Worm (Caenorhabditis elegans) whole organism, mixed stage, embryonic: ENCODE data around the gene jun-1.
A peak's percentile ranks its signal among the peaks of the same experiment; 100 is the strongest.

ENCODE experiments used
- M03D4.4 ChIP-seq: sonication (generic microtip); optimal IDR thresholded peaks from 2 replicates; lab custom pipeline; 2017; ENCODE audit warnings: mild to moderate bottlenecking, missing genetic modification characterization, missing compliant biosample characterization
- bed-3 ChIP-seq: fragments of 200-800 bp; sonication (Bioruptor generic); optimal IDR thresholded peaks from 3 replicates; lab custom pipeline; 2018; ENCODE audit warnings: mild to moderate bottlenecking, missing genetic modification characterization, moderate library complexity, missing compliant biosample characterization
- blmp-1 ChIP-seq: fragments of 150-350 bp; optimal IDR thresholded peaks from 2 replicates; lab custom pipeline; 2014; ENCODE audit warnings: missing biosample characterization, missing genetic modification characterization
- ceh-39 ChIP-seq: fragments of 150-350 bp; optimal IDR thresholded peaks from 2 replicates; lab custom pipeline; 2014; ENCODE audit warnings: missing biosample characterization, missing genetic modification characterization
- ceh-43 ChIP-seq: fragments of 200-800 bp; sonication (Bioruptor generic); optimal IDR thresholded peaks from 2 replicates; lab custom pipeline; 2018; ENCODE audit warnings: mild to moderate bottlenecking, missing genetic modification characterization, moderate library complexity, missing compliant biosample characterization
- ces-1 ChIP-seq: fragments of 150-350 bp; optimal IDR thresholded peaks from 2 replicates; lab custom pipeline; 2014; ENCODE audit warnings: missing biosample characterization, missing genetic modification reagents, missing genetic modification characterization
- drap-1 ChIP-seq: fragments of 200-800 bp; sonication (Bioruptor generic); optimal IDR thresholded peaks from 3 replicates; lab custom pipeline; 2018; ENCODE audit warnings: mild to moderate bottlenecking, missing genetic modification characterization, missing compliant biosample characterization
- elt-1 ChIP-seq: sonication (generic microtip); optimal IDR thresholded peaks from 2 replicates; lab custom pipeline; 2017; ENCODE audit warnings: missing genetic modification characterization, mild to moderate bottlenecking, missing compliant biosample characterization, antibody characterized with exemption, moderate library complexity, borderline replicate concordance; ENCODE audit not compliant: insufficient read depth
- elt-3 ChIP-seq: fragments of 150-350 bp; optimal IDR thresholded peaks from 2 replicates; lab custom pipeline; 2014; ENCODE audit warnings: missing biosample characterization, missing genetic modification characterization
- flh-1 ChIP-seq: fragments of 200-800 bp; sonication (Bioruptor generic); optimal IDR thresholded peaks from 2 replicates; lab custom pipeline; 2018; ENCODE audit warnings: mild to moderate bottlenecking, missing genetic modification characterization, moderate library complexity, missing compliant biosample characterization
- ham-2 ChIP-seq: fragments of 200-800 bp; sonication (Bioruptor generic); optimal IDR thresholded peaks from 2 replicates; lab custom pipeline; 2018; ENCODE audit warnings: mild to moderate bottlenecking, missing genetic modification characterization, missing compliant biosample characterization
- hlh-1 ChIP-seq: fragments of 150-350 bp; optimal IDR thresholded peaks from 2 replicates; lab custom pipeline; 2014; ENCODE audit warnings: missing biosample characterization, missing genetic modification reagents, missing genetic modification characterization
- lin-32 ChIP-seq: fragments of 200-800 bp; sonication (Bioruptor generic); optimal IDR thresholded peaks from 2 replicates; lab custom pipeline; 2018; ENCODE audit warnings: mild to moderate bottlenecking, missing genetic modification characterization, missing compliant biosample characterization
- lsy-2 ChIP-seq: fragments of 150-350 bp; optimal IDR thresholded peaks from 2 replicates; lab custom pipeline; 2014; ENCODE audit warnings: missing biosample characterization, missing genetic modification characterization
- mab-5 ChIP-seq: fragments of 150-350 bp; optimal IDR thresholded peaks from 2 replicates; lab custom pipeline; 2014; ENCODE audit warnings: missing biosample characterization, missing genetic modification characterization
- mep-1 ChIP-seq: fragments of 150-350 bp; optimal IDR thresholded peaks from 2 replicates; lab custom pipeline; 2017; ENCODE audit warnings: missing biosample characterization, missing genetic modification reagents, missing genetic modification characterization, inconsistent platforms
- mls-2 ChIP-seq: sonication (generic microtip); optimal IDR thresholded peaks from 2 replicates; lab custom pipeline; 2016; ENCODE audit warnings: mild to moderate bottlenecking, missing genetic modification characterization, moderate library complexity, missing compliant biosample characterization
- nhr-12 ChIP-seq: fragments of 150-350 bp; optimal IDR thresholded peaks from 2 replicates; lab custom pipeline; 2014; ENCODE audit warnings: missing biosample characterization, missing genetic modification characterization
- nhr-28 ChIP-seq: fragments of 150-350 bp; optimal IDR thresholded peaks from 2 replicates; lab custom pipeline; 2014; ENCODE audit warnings: missing biosample characterization, missing genetic modification characterization
- nhr-76 ChIP-seq: sonication (generic microtip); optimal IDR thresholded peaks from 2 replicates; lab custom pipeline; 2017; ENCODE audit warnings: missing biosample characterization, missing genetic modification characterization
- pha-4 ChIP-seq: fragments of 150-350 bp; optimal IDR thresholded peaks from 2 replicates; lab custom pipeline; 2018; ENCODE audit warnings: missing biosample characterization, missing genetic modification reagents, missing genetic modification characterization
- sem-2 ChIP-seq: fragments of 200-800 bp; sonication (Bioruptor generic); optimal IDR thresholded peaks from 2 replicates; lab custom pipeline; 2018; ENCODE audit warnings: mild to moderate bottlenecking, missing genetic modification characterization, missing compliant biosample characterization
- snpc-4 ChIP-seq: fragments of 150-350 bp; optimal IDR thresholded peaks from 2 replicates; lab custom pipeline; 2014; ENCODE audit warnings: missing biosample characterization, missing genetic modification characterization
- sptf-1 ChIP-seq: sonication (generic microtip); optimal IDR thresholded peaks from 2 replicates; lab custom pipeline; 2017; ENCODE audit warnings: mild to moderate bottlenecking, missing genetic modification characterization, moderate library complexity, missing compliant biosample characterization
- unc-120 ChIP-seq: sonication (generic microtip); optimal IDR thresholded peaks from 2 replicates; lab custom pipeline; 2017; ENCODE audit warnings: missing genetic modification characterization, missing compliant biosample characterization; ENCODE audit not compliant: poor library complexity, severe bottlenecking
- unc-39 ChIP-seq: fragments of 150-350 bp; optimal IDR thresholded peaks from 2 replicates; lab custom pipeline; 2014; ENCODE audit warnings: missing biosample characterization, missing genetic modification characterization
- unc-62 ChIP-seq: fragments of 150-350 bp; optimal IDR thresholded peaks from 2 replicates; lab custom pipeline; 2014; ENCODE audit warnings: missing biosample characterization, missing genetic modification reagents, missing genetic modification characterization
- zip-8 ChIP-seq: fragments of 150-350 bp; optimal IDR thresholded peaks from 2 replicates; lab custom pipeline; 2014; ENCODE audit warnings: missing biosample characterization, missing genetic modification characterization
- ztf-11 ChIP-seq: fragments of 150-350 bp; optimal IDR thresholded peaks from 2 replicates; lab custom pipeline; 2014; ENCODE audit warnings: missing biosample characterization, missing genetic modification characterization

jun-1 gene

DNA sequence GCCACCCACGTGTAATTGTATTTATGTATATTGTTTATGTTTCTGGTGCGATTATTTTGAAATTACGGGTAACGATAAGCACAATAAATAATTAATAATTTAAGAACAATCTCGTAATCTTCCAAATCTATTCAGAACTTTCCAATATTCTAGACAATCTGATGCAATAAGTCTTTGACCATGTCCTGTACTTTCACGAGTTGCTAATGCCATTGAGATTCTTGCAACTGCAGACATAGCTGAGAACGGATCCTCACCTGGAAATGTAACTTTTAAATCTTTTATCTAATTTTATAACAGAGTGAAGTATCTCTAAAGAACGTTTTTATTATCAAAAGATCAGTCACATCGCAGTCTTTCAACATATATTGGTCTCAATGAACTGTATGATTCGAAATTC lies 50.4 kb downstream of the jun-1 start:
- TF ChIP-seq unc-120 (tag; lab: Kevin White, UChicago) (no peak), mls-2 (tag; lab: Kevin White, UChicago) (no peak), ces-1 (no peak), nhr-12 (no peak), lin-32 (GFP tag; lab: Kevin White, UChicago) (no peak), ceh-43 (GFP tag; lab: Kevin White, UChicago) (no peak), ztf-11 (tag; lab: Kevin White, UChicago) (no peak), sem-2 (GFP tag; lab: Kevin White, UChicago) (no peak), mab-5 (no peak), snpc-4 (tag; lab: Kevin White, UChicago) (no peak), elt-3 (no peak), unc-62 (GFP tag; lab: Kevin White, UChicago) (no peak), ceh-39 (tag; lab: Kevin White, UChicago) (no peak), drap-1 (GFP tag; lab: Kevin White, UChicago) (no peak), flh-1 (GFP tag; lab: Kevin White, UChicago) (no peak), ham-2 (GFP tag; lab: Kevin White, UChicago) (no peak), sptf-1 (no peak), nhr-76 (tag; lab: Kevin White, UChicago) (no peak), mep-1 (tag; lab: Kevin White, UChicago) (no peak), bed-3 (GFP tag; lab: Kevin White, UChicago) (no peak)

DNA sequence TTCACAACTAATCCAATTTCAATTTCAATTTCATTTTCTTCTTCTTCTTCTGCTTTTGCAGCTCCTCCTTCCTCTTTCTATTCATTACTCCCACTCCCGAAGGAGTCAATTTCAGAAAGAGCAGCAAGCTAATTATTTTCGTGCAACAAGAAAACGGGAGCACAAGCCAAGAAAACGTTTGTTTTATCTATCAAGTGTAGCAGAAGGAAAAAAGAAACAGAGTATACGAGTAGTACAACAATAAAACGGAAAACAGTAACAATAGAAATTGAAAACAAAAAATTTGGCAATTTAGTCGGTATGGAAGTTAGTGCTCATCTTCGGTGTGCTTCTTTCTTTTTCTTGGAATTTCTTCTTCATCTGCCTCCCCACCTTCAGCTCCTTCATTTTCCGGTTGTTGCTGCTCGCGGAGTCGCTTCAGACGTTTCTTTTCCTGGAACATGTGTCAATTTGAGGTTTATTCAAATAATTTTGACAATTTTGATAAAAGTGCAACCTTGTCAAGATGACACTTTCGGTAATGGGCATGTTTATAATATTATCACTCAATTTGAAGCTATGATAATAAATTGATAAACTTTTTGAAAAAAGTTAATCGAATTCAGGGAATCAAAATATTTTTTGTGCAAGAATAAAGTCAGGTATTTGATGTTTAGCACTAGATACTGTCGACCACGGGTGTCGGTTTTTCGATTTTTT lies 53.0 kb downstream of the jun-1 start, which contains the start of gene W07A12.8:
Gene W07A12.8, minus strand, starts transcription at position 51 of the 699 bp plus-strand sequence.
- TF ChIP-seq ces-1 (peak; percentile 43), ztf-11 (tag; lab: Kevin White, UChicago) (no peak)
- TF ChIP-seq, all 35 proteins: peak for 1

DNA sequence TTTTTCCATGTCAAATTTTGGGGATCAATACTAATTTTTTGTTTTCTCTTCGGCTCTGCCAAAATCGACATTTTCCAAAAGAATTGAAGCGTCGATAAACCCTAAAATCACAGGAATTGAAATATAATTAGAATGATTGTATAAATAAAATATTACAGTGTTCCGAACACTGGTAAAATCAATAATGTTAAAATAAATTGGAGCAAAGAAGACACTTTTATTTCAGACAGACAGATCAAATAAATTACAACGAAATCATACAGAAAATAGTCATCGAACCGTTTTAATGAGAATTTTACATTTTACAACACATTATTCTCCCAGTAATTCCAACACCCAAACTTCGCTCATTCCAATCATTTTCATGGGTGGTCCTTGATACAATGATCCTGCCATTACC lies 54.8 kb downstream of the jun-1 start, which contains the start of gene T23G7.3:
Gene T23G7.3, minus strand, starts transcription at position 101 of the 400 bp plus-strand sequence.
- TF ChIP-seq ztf-11 (tag; lab: Kevin White, UChicago) = no peak
- TF ChIP-seq mep-1 (tag; lab: Kevin White, UChicago) = no peak
- TF ChIP-seq zip-8 = no peak
- TF ChIP-seq hlh-1 (tag; lab: Kevin White, UChicago) = no peak
- TF ChIP-seq ham-2 (GFP tag; lab: Kevin White, UChicago) = no peak
- no peak for TF ChIP-seq M03D4.4 (tag; lab: Kevin White, UChicago)
- TF ChIP-seq mls-2 (tag; lab: Kevin White, UChicago) = no peak
- TF ChIP-seq bed-3 (GFP tag; lab: Kevin White, UChicago) = no peak
- TF ChIP-seq elt-1 = no peak
- TF ChIP-seq blmp-1 (tag; lab: Kevin White, UChicago) = no peak
- TF ChIP-seq nhr-28 = no peak
- TF ChIP-seq nhr-76 (tag; lab: Kevin White, UChicago) = no peak
- no peak for TF ChIP-seq sem-2 (GFP tag; lab: Kevin White, UChicago)
- no peak for TF ChIP-seq drap-1 (GFP tag; lab: Kevin White, UChicago)
- TF ChIP-seq mab-5 = no peak
- TF ChIP-seq unc-39 (tag; lab: Kevin White, UChicago) = no peak
- no peak for TF ChIP-seq sptf-1

DNA sequence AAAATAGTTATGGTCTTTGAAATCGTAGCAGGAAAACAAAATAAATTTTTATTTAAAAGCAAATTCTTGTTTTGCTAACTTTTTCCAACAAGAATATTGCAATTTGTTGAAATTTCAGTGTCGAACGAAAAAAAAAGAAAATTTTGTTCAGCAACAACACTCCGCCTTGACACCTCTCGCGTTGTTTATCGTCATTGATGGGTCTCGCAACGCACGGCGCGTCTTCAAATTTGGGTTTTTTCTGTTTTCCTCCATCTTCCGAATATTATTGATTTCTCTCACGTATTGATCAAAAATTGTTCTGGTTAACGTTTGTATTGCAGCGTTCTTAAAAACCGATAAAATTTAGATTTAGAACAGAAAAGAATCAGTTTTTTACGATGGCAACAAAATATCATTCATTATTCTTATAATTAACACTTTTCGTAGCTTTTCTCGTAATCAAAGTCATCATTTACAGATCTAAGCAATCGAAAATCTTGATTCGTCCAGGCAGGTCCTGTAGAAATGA lies 56.5 kb downstream of the jun-1 start, which contains the start of gene dpl-1:
Gene dpl-1, plus strand, starts transcription at position 461 of the 511 bp plus-strand sequence.
- TF ChIP-seq M03D4.4 (tag; lab: Kevin White, UChicago) (no peak), bed-3 (GFP tag; lab: Kevin White, UChicago) (no peak), pha-4 (tag; lab: Kevin White, UChicago) (no peak), lsy-2 (tag; lab: Kevin White, UChicago) (peak; percentile 24), mep-1 (tag; lab: Kevin White, UChicago) (peak; percentile 71), sem-2 (GFP tag; lab: Kevin White, UChicago) (no peak), nhr-12 (no peak), nhr-28 (no peak)

DNA sequence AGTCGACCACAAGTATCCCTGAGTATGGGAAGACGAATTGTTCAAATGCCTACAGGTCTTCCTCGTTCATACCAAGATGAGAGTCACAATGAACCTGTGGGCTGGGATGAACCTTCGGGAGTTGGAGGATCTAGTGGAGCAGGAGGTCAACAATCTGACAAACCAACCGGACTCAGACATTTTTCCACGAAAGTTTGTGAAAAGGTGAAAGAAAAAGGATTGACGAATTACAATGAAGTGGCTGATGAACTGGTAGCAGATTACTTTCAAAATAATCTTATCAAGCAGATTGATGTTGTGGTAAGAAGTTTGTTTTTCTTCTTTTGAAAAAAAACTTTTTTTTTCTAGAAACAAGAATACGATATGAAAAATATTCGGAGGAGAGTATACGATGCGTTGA lies 57.1 kb downstream of the jun-1 start:
- no peak for TF ChIP-seq nhr-12
- TF ChIP-seq drap-1 (GFP tag; lab: Kevin White, UChicago) = no peak
